Fruit fly (Drosophila melanogaster): Measurements from ENCODE around the gene DNAlig3.

DNA sequence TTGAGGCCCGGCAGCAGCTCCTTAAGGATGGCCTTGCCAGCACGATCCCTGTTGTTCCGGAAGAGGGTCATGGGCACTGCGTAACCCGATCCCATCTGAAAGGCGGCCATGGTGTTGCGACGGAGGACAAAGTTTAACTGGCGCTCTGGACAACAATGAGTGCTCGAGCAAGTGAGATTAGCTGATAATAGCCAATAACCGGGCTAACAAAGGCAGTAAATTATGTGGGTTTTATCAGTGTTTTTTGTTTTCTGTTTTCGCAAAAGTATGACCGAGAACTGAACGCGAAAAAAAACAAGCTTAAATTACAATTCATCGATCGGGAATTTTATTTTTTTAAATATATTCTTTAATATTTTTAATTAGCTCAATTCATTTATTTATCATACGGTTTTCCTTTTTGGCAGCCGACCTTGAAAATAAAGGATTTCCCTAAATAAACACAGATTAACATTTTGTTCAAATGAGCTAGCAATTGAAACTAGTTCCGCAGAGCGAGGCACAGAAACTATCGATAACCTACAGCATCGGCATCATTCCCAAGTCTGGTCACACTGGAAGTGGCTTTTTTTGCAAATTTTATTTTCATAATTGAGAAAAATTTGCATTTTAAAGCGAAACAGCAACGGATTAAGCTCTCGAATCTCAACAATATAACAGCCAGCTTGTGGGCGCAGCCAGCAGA lies 11.8 kb upstream of the DNAlig3 start, which contains the start of the genes Dip-C and pps:
- TF ChIP-seq usp (GFP tag; optimal IDR thresholded peaks at IDR 0.05) (no peak), pan (optimal IDR thresholded peaks at IDR 0.05) (no peak), CG8478 (optimal IDR thresholded peaks at IDR 0.05) (no peak)

Data from whole organism.